Worm (Caenorhabditis elegans) whole organism, young adult: ENCODE measurements around the gene Y104H12D.2.
"Not testable (repeated sequence)": the region's sequence is repeated elsewhere in the genome, so short reads cannot be mapped to it uniquely, and the experiment has no call there.

Experiments used
- B0035.1 ChIP-seq: sonication (generic microtip); optimal IDR thresholded peaks from 2 replicates; lab custom pipeline; 2016; ENCODE audit warnings: missing genetic modification characterization, mild to moderate bottlenecking, missing compliant biosample characterization, missing genotype, missing genetic modification reagents
- B0261.1 ChIP-seq: sonication (generic microtip); optimal IDR thresholded peaks from 2 replicates; lab custom pipeline; 2016; ENCODE audit warnings: mild to moderate bottlenecking, missing genetic modification characterization, moderate library complexity, missing compliant biosample characterization
- F22D6.2 ChIP-seq: sonication (generic microtip); optimal IDR thresholded peaks from 2 replicates; lab custom pipeline; 2016; ENCODE audit warnings: mild to moderate bottlenecking, missing genetic modification characterization, missing compliant biosample characterization
- F49E8.2 ChIP-seq: sonication (generic microtip); optimal IDR thresholded peaks from 3 replicates; lab custom pipeline; 2017; ENCODE audit warnings: missing genetic modification characterization, mild to moderate bottlenecking, missing compliant biosample characterization, antibody characterized with exemption, moderate library complexity; ENCODE audit not compliant: insufficient read depth
- F57C9.4 ChIP-seq: sonication (generic microtip); optimal IDR thresholded peaks from 2 replicates; lab custom pipeline; 2017; ENCODE audit warnings: mild to moderate bottlenecking, missing genetic modification characterization, missing compliant biosample characterization
- T07F8.4 ChIP-seq: sonication (generic microtip); optimal IDR thresholded peaks from 2 replicates; lab custom pipeline; 2016; ENCODE audit warnings: mild to moderate bottlenecking, missing genetic modification characterization, moderate library complexity, missing compliant biosample characterization
- Y53G8AR.9 ChIP-seq: fragments of 200-800 bp; sonication (Bioruptor generic); conservative IDR thresholded peaks from 2 replicates; pipeline ENCODE4 v1.3.6; 2022; ENCODE audit warnings: missing genetic modification reagents, missing genetic modification characterization, missing compliant biosample characterization
- akir-1 ChIP-seq: fragments of 200-800 bp; sonication (Bioruptor generic); optimal IDR thresholded peaks from 2 replicates; lab custom pipeline; 2018; ENCODE audit warnings: mild to moderate bottlenecking, missing genetic modification characterization, moderate library complexity, missing compliant biosample characterization
- aptf-2 ChIP-seq: fragments of 200-800 bp; sonication (Bioruptor generic); conservative IDR thresholded peaks from 2 replicates; pipeline ENCODE4 v1.3.6; 2022; ENCODE audit warnings: missing genetic modification reagents, missing genetic modification characterization, missing compliant biosample characterization
- atf-7 ChIP-seq: sonication (generic microtip); optimal IDR thresholded peaks from 2 replicates; lab custom pipeline; 2017; ENCODE audit warnings: mild to moderate bottlenecking, missing genetic modification characterization, missing compliant biosample characterization
- bed-2 ChIP-seq: fragments of 200-800 bp; sonication (Bioruptor generic); IDR thresholded peaks from 2 replicates; pipeline ENCODE4 v1.3.6; 2022; ENCODE audit warnings: missing genetic modification reagents, missing genetic modification characterization, missing compliant biosample characterization
- cebp-2 ChIP-seq: fragments of 200-800 bp; sonication (Bioruptor generic); IDR thresholded peaks from 2 replicates; pipeline ENCODE4 v1.3.6; 2022; ENCODE audit warnings: missing genetic modification characterization, missing compliant biosample characterization
- ceh-79 ChIP-seq: sonication (generic microtip); optimal IDR thresholded peaks from 2 replicates; lab custom pipeline; 2017; ENCODE audit warnings: mild to moderate bottlenecking, missing genetic modification characterization, missing compliant biosample characterization
- dox-1 ChIP-seq: fragments of 200-800 bp; sonication (Bioruptor generic); IDR thresholded peaks from 2 replicates; pipeline ENCODE4 v1.3.6; 2022; ENCODE audit warnings: missing genetic modification reagents, missing genetic modification characterization, missing compliant biosample characterization
- dpff-1 ChIP-seq: sonication (generic microtip); optimal IDR thresholded peaks from 2 replicates; lab custom pipeline; 2017; ENCODE audit warnings: mild to moderate bottlenecking, missing genetic modification characterization, missing compliant biosample characterization
- gei-17 ChIP-seq: fragments of 200-800 bp; sonication (Bioruptor generic); optimal IDR thresholded peaks from 2 replicates; lab custom pipeline; 2018; ENCODE audit warnings: mild to moderate bottlenecking, missing genetic modification characterization, missing compliant biosample characterization
- him-1 ChIP-seq: sonication (generic microtip); optimal IDR thresholded peaks from 2 replicates; lab custom pipeline; 2016; ENCODE audit warnings: missing genotype, missing genetic modification reagents, missing genetic modification characterization, missing compliant biosample characterization
- hlh-26 ChIP-seq: fragments of 200-800 bp; sonication (Bioruptor generic); conservative IDR thresholded peaks from 2 replicates; pipeline ENCODE4 v1.3.6; 2022; ENCODE audit warnings: missing genetic modification reagents, missing genetic modification characterization, missing compliant biosample characterization
- hmg-1.2 ChIP-seq: fragments of 200-800 bp; sonication (Bioruptor generic); IDR thresholded peaks from 2 replicates; pipeline ENCODE4 v1.3.6; 2022; ENCODE audit warnings: missing genetic modification reagents, missing genetic modification characterization, missing compliant biosample characterization
- lin-40 ChIP-seq: sonication (generic microtip); optimal IDR thresholded peaks from 2 replicates; lab custom pipeline; 2016; ENCODE audit warnings: missing genetic modification characterization, mild to moderate bottlenecking, missing compliant biosample characterization, missing genotype, missing genetic modification reagents
- lsl-1 ChIP-seq: fragments of 200-800 bp; sonication (Bioruptor generic); optimal IDR thresholded peaks from 2 replicates; lab custom pipeline; 2018; ENCODE audit warnings: mild to moderate bottlenecking, missing genetic modification characterization, moderate library complexity, missing compliant biosample characterization
- mcd-1 ChIP-seq: fragments of 200-800 bp; sonication (Bioruptor generic); IDR thresholded peaks from 2 replicates; pipeline ENCODE4 v1.3.6; 2022; ENCODE audit warnings: missing genetic modification reagents, missing genetic modification characterization, missing compliant biosample characterization
- mel-28 ChIP-seq: sonication (generic microtip); optimal IDR thresholded peaks from 2 replicates; lab custom pipeline; 2016; ENCODE audit warnings: borderline replicate concordance, mild to moderate bottlenecking, missing genetic modification characterization, missing compliant biosample characterization
- mes-4 ChIP-seq: sonication (generic microtip); optimal IDR thresholded peaks from 2 replicates; lab custom pipeline; 2016; ENCODE audit warnings: missing genotype, missing genetic modification characterization, missing compliant biosample characterization
- mxl-1 ChIP-seq: sonication (generic microtip); optimal IDR thresholded peaks from 2 replicates; lab custom pipeline; 2016; ENCODE audit warnings: missing genetic modification characterization, missing compliant biosample characterization
- nhr-80 ChIP-seq: sonication (generic microtip); optimal IDR thresholded peaks from 2 replicates; lab custom pipeline; 2016; ENCODE audit warnings: missing genetic modification characterization, missing compliant biosample characterization
- nhr-90 ChIP-seq: sonication (generic microtip); optimal IDR thresholded peaks from 2 replicates; lab custom pipeline; 2016; ENCODE audit warnings: missing genotype, mild to moderate bottlenecking, missing genetic modification characterization, missing compliant biosample characterization
- snpc-1.3 ChIP-seq: sonication (generic microtip); optimal IDR thresholded peaks from 2 replicates; lab custom pipeline; 2017; ENCODE audit warnings: missing genetic modification characterization, mild to moderate bottlenecking, missing compliant biosample characterization, antibody characterized with exemption, moderate library complexity, missing genotype, missing genetic modification reagents; ENCODE audit not compliant: insufficient read depth
- unc-130 ChIP-seq: sonication (generic microtip); optimal IDR thresholded peaks from 2 replicates; lab custom pipeline; 2016; ENCODE audit warnings: missing genetic modification reagents, missing genetic modification characterization, missing compliant biosample characterization
- xnd-1 ChIP-seq: sonication (generic microtip); optimal IDR thresholded peaks from 2 replicates; lab custom pipeline; 2016; ENCODE audit warnings: missing genotype, missing genetic modification reagents, missing genetic modification characterization, missing compliant biosample characterization
- ztf-25 ChIP-seq: fragments of 200-800 bp; sonication (Bioruptor generic); IDR thresholded peaks from 2 replicates; pipeline ENCODE4 v1.3.6; 2022; ENCODE audit warnings: missing genetic modification reagents, missing genetic modification characterization, missing compliant biosample characterization
- ztf-26 ChIP-seq: sonication (generic microtip); optimal IDR thresholded peaks from 2 replicates; lab custom pipeline; 2017; ENCODE audit warnings: missing genetic modification characterization, missing compliant biosample characterization
- ztf-28 ChIP-seq: fragments of 200-800 bp; sonication (Bioruptor generic); IDR thresholded peaks from 2 replicates; pipeline ENCODE4 v1.3.6; 2022; ENCODE audit warnings: missing genetic modification reagents, missing genetic modification characterization, missing compliant biosample characterization
- ztf-6 ChIP-seq: fragments of 200-800 bp; sonication (Bioruptor generic); IDR thresholded peaks from 2 replicates; pipeline ENCODE4 v1.3.6; 2022; ENCODE audit warnings: missing genetic modification reagents, missing genetic modification characterization, missing compliant biosample characterization

Gene Y104H12D.2

ce11 chrIV:1170408-1170807 lies 7.4 kb upstream of the Y104H12D.2 start, which contains the start of gene cec-2:
Gene cec-2 (plus strand): TSS chrIV:1170708.
- TF ChIP-seq ztf-25 (GFP tag; lab: Robert Waterston, UW): no peak
- TF ChIP-seq hmg-1.2 (GFP tag; lab: Robert Waterston, UW): no peak
- no peak for TF ChIP-seq nhr-90 (tag; lab: Kevin White, UChicago)
- no peak for TF ChIP-seq cebp-2
- TF ChIP-seq nhr-80 (tag; lab: Kevin White, UChicago): no peak
- TF ChIP-seq B0035.1 (tag; lab: Kevin White, UChicago): no peak
- TF ChIP-seq Y53G8AR.9 (GFP tag; lab: Robert Waterston, UW): no peak
- TF ChIP-seq lin-40: no peak
- no peak for TF ChIP-seq hlh-26 (GFP tag; lab: Robert Waterston, UW)
- TF ChIP-seq gei-17 (GFP tag; lab: Kevin White, UChicago): no peak
- TF ChIP-seq dpff-1 (tag; lab: Kevin White, UChicago): no peak
- no peak for TF ChIP-seq mcd-1
- no peak for TF ChIP-seq dox-1
- no peak for TF ChIP-seq bed-2 (GFP tag; lab: Robert Waterston, UW)
- no peak for TF ChIP-seq ceh-79 (tag; lab: Kevin White, UChicago)
- no peak for TF ChIP-seq ztf-26
- no peak for TF ChIP-seq akir-1 (GFP tag; lab: Kevin White, UChicago)
- no peak for TF ChIP-seq mxl-1 (tag; lab: Kevin White, UChicago)
- TF ChIP-seq unc-130 (GFP tag; lab: Kevin White, UChicago): no peak
- no peak for TF ChIP-seq ztf-6 (GFP tag; lab: Robert Waterston, UW)

ce11 chrIV:1174411-1174810 lies 3.4 kb upstream of the Y104H12D.2 start:
- TF ChIP-seq lsl-1 (GFP tag; lab: Kevin White, UChicago) (peak; percentile 45), atf-7 (tag; lab: Kevin White, UChicago) (no peak)

ce11 chrIV:1176613-1177012 lies 1.2 kb upstream of the Y104H12D.2 start:
- no peak for TF ChIP-seq mel-28 (tag; lab: Kevin White, UChicago)

ce11 chrIV:1182292-1182691 lies 4.5 kb downstream of the Y104H12D.2 start, which contains the start of gene rmif-2:
Gene rmif-2 (plus strand): TSS chrIV:1182592.
- TF ChIP-seq him-1; ztf-28 (GFP tag; lab: Robert Waterston, UW); snpc-1.3: not testable (repeated sequence)
- TF ChIP-seq, all 124 proteins: peak for 0; not testable (repeated sequence) for 124

ce11 chrIV:1187502-1187901 lies 9.7 kb downstream of the Y104H12D.2 start, which contains the start of gene mdt-20:
Gene mdt-20 (plus strand): TSS chrIV:1187802.
- TF ChIP-seq dox-1; T07F8.4 (tag; lab: Kevin White, UChicago); B0261.1 (tag; lab: Kevin White, UChicago): not testable (repeated sequence)

ce11 chrIV:1192765-1193164 lies 14.9 kb downstream of the Y104H12D.2 start, which contains the start of gene spl-3:
Gene spl-3 (plus strand): TSS chrIV:1193065.
- TF ChIP-seq mes-4 (tag; lab: Kevin White, UChicago) (no peak), F57C9.4 (tag; lab: Kevin White, UChicago) (no peak), xnd-1 (tag; lab: Kevin White, UChicago) (no peak), F22D6.2 (tag; lab: Kevin White, UChicago) (no peak), hmg-1.2 (GFP tag; lab: Robert Waterston, UW) (no peak), aptf-2 (GFP tag; lab: Robert Waterston, UW) (no peak), F49E8.2 (tag; lab: Kevin White, UChicago) (no peak)
